Fruit fly (Drosophila melanogaster): ENCODE data around the gene CG10333.

The CG10333 gene

DNA sequence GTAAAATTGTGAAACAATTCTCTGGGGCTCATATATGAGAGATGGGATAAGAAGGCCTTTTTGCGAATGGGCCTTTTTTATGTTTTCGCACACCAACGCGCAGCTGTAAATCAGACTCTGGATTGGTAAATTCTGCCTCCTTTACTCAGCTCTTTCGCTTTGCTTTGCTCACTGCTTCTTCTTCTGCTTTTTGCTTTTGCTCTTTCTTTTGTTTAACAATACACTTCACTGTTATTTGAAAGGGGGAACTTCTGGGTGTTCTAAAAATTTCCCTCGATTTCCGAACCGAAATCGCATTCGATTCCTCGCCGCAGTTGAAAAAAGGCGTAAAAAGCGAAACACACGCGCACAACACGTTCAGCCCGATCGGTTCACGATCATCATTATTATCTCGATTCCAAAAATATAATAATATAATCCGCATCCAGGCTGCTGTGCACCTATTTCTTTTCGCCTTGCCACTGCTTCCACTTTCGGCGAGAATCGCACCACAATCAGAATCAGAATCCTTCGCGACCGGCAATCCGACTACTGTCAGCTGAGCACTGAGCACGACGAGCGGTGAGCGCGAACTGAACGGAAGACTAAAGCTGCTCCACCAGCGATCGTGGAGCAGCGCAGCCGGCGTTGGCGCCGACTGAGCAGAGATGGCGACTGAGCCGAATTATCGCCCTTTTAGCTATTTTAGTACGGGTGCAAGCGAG, 34.8 kb upstream of the CG10333 start:
- TF ChIP-seq CG8478 (optimal IDR thresholded peaks at IDR 0.05): no peak
- TF ChIP-seq EcR (GFP tag; optimal IDR thresholded peaks at IDR 0.05): no peak
- no peak for TF ChIP-seq Dll (optimal IDR thresholded peaks at IDR 0.05)
- no peak for TF ChIP-seq psq (optimal IDR thresholded peaks at IDR 0.05)
- TF ChIP-seq pan (optimal IDR thresholded peaks at IDR 0.05): no peak
- no peak for TF ChIP-seq usp (GFP tag; optimal IDR thresholded peaks at IDR 0.05)

DNA sequence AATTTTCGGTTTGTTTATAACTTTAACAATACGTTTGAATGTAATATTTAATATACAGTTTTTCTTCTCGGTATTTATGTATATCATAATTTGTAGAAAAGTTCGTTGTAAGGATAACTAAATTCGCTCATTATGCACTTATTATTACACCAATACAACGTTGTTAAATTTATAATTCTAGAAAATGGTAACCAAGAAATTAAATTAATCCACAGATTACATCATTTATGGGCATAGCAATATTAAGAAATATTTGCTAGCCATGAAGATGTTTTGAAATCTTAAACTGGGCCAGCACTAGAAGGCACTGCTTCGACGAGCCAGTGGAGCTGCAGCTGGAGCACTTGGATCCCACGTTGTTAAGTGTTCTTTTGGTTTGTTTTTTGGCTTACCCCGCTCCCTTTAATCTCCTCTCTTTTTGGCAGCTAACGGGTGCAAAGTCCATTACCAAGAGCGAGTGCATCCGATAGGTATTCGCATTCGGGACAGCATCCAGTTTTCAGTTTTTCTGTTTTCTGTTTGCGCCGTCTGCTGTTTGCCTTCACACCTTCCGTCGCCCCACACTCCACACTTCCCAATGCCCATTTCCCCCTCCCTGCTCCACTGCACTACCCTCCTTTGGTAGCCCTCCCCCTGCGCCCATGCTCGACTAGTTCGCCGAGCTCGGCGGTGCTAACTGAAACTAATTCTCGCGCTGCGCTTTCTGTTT, 34.0 kb upstream of the CG10333 start:
- TF ChIP-seq pan (optimal IDR thresholded peaks at IDR 0.05): peak; percentile 17
- TF ChIP-seq EcR (GFP tag; optimal IDR thresholded peaks at IDR 0.05): peak in 1 of 2 experiments; percentile 39
- TF ChIP-seq usp (GFP tag; optimal IDR thresholded peaks at IDR 0.05): no peak

DNA sequence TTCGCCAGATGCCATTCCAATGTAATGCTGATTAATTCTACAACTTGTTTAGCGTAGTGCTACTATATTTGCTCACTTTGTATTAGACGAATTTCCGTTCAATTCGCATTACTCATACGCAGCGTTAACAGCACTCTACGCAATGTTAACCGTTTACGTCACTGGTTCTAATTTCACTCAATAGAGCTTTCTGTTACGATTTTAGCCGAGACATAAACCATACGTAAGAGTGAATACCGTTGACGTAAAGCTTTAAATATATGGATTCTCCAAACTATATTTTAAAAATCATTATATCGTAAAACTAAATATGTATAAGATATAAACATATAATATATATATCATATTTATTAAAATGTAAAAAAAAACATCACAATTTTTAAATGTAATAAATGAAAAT, 30.4 kb upstream of the CG10333 start:
- TF ChIP-seq pan (optimal IDR thresholded peaks at IDR 0.05): no peak
- no peak for TF ChIP-seq EcR (GFP tag; optimal IDR thresholded peaks at IDR 0.05)
- TF ChIP-seq Dll (optimal IDR thresholded peaks at IDR 0.05): no peak
- no peak for TF ChIP-seq CG8478 (optimal IDR thresholded peaks at IDR 0.05)
- no peak for TF ChIP-seq usp (GFP tag; optimal IDR thresholded peaks at IDR 0.05)
- no peak for TF ChIP-seq psq (optimal IDR thresholded peaks at IDR 0.05)

DNA sequence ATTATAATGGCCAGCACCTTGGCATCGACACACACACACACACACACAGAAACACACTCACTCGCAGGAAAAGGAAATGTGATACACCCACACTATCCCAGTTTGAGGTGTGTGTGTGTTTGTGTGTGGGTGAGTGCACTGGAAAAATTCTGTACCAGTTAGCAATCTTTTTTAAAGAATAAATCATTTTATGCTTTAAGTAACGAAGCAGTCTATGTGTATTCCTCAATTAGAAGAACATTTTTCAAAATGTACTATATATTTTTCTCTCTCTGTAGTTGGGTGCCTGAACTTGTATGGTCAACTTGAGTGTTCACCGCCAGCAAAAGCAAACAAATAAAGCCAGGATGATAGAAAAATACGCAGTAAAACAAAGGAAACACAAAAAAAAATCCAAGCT, 22.0 kb upstream of the CG10333 start:
- TF ChIP-seq CG8478 (optimal IDR thresholded peaks at IDR 0.05) (no peak), Dll (optimal IDR thresholded peaks at IDR 0.05) (no peak), psq (optimal IDR thresholded peaks at IDR 0.05) (no peak)

DNA sequence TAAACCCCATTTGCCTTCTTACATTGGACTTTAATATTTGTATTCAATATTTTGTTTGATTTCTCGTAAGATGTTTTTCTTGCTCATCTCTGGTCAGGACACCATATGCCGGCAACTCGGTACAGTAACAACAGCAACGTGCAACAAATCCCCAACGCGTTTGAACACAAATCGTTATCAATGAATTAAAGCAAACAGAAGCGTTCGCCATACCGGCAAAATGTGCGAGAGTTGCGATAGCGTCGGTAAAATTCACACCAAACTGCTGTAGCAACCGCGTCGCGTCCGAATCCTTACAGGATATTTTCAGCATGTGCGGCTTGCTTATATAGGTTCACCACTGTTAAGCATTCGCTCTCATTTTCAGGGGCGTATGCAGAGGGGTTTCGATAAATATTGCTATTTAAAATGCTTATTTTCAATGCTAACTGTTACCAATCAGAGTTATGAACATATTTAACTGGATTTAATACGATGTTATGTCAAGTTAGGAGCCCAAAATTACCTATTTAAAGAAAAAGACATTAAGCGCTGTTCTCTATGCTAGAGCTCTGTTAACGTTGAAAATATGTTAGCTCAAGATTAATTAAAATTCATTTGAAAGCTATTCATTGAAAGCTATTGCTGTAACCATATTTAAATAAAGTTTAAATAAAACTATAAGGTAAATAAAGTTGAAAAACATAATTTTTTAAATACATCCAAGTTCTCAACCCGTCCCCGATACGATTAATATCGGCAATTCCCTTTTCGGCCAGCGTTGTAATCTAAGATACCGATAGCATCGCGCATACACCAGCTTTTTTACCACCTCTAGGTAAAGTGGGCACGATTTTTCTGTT, 16.3 kb upstream of the CG10333 start, which contains the start of the genes Pde11 and CG15160:
Gene Pde11, minus strand, starts transcription at position 243 of the 842 bp plus-strand sequence.
Gene CG15160, plus strand, starts transcription at position 792 of the 842 bp plus-strand sequence.
- no peak for TF ChIP-seq Dll (optimal IDR thresholded peaks at IDR 0.05)
- no peak for TF ChIP-seq EcR (GFP tag; optimal IDR thresholded peaks at IDR 0.05)
- TF ChIP-seq CG8478 (optimal IDR thresholded peaks at IDR 0.05): no peak
- no peak for TF ChIP-seq usp (GFP tag; optimal IDR thresholded peaks at IDR 0.05)

DNA sequence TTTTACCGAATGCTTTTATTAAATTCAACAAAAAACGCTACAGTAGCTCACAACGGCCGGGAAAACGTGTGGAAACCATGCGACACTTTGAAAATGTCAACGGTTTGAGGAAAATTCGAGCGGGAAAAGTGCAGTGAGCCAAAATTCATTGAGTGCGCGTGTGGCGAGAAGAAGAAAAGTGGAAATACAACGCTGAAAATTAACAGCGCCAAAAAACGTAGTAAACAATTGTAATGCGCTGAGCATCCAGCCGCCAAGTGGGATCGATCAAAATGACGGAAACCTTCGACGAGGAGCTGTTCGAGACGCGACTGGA, 15.7 kb upstream of the CG10333 start:
- TF ChIP-seq pan (optimal IDR thresholded peaks at IDR 0.05): no peak
- no peak for TF ChIP-seq Dll (optimal IDR thresholded peaks at IDR 0.05)
- no peak for TF ChIP-seq CG8478 (optimal IDR thresholded peaks at IDR 0.05)
- TF ChIP-seq usp (GFP tag; optimal IDR thresholded peaks at IDR 0.05): no peak
- no peak for TF ChIP-seq psq (optimal IDR thresholded peaks at IDR 0.05)
- no peak for TF ChIP-seq EcR (GFP tag; optimal IDR thresholded peaks at IDR 0.05)

DNA sequence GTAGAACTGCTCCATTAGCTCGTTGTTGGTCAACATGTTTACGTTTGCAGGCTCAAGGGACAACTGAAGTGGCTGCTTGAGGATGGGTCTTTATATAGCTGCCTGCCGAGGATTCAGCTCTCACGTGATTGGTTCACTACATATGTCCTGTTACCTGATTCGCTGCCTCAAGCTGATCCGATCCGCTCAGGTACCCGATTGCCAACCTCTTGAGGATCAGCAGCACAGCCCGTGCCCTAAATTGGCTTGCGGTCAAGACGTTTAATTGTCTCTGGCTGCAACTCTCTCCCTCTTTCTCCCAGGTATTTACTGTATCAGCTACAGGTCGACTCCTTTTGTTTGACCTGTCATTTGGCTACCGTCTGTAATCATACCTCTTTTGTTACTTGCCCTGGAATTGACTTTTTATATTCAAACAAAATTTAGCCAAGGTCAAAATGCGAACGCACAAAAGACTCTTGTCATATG, 9.7 kb upstream of the CG10333 start, which contains the start of gene amos:
Gene amos, minus strand, starts transcription at position 51 of the 468 bp plus-strand sequence.
- TF ChIP-seq usp (GFP tag; optimal IDR thresholded peaks at IDR 0.05): no peak

DNA sequence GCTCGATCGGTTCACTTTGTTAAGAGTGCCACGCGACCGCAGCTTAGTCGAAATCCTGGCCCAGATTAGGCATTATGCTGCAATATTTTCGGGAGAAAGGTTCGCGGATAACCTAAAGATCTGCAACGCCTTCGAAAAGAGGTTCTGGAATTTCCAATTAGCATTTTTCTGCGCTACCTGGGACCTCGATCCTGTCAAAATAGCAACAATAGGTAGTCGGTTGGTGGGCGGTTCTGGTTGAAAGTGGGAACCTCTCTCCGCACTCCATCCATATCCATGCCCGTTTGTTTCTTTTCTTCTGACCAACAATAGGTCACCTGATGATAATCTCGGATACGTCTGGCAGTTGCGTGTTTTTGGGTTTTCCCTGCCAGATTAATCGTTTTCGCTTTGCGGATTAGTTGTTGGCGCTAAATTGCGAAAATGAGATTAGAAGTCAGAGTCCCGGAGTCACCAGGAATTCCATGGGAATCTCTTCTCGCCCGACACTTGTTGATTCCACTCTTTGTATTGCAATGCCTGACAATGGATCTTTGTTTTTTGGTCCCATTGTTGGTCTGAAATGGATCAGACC, 8.4 kb upstream of the CG10333 start:
- no peak for TF ChIP-seq pan (optimal IDR thresholded peaks at IDR 0.05)
- TF ChIP-seq Dll (optimal IDR thresholded peaks at IDR 0.05): no peak
- no peak for TF ChIP-seq psq (optimal IDR thresholded peaks at IDR 0.05)
- TF ChIP-seq CG8478 (optimal IDR thresholded peaks at IDR 0.05): no peak
- TF ChIP-seq EcR (GFP tag; optimal IDR thresholded peaks at IDR 0.05): no peak
- no peak for TF ChIP-seq usp (GFP tag; optimal IDR thresholded peaks at IDR 0.05)

DNA sequence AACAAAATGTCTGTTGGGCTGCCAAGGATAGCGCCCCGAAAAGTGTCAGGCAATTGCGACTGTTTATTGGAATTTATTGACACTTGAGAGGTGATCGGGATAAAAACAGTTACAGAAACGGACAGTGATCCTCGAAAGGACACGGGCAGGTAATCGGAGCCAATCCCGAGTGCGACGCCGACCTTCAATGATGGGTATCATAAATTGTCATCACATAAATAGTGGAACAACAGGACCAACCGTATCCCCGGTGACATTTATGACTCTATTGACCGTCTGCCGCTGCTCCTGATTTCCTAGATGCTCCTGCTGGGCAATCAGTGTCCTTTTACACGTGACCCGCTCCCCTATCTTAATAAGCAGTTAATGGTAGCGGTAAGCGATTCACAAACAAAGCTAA, 7.5 kb upstream of the CG10333 start:
- TF ChIP-seq usp (GFP tag; optimal IDR thresholded peaks at IDR 0.05) (no peak), CG8478 (optimal IDR thresholded peaks at IDR 0.05) (no peak), EcR (GFP tag; optimal IDR thresholded peaks at IDR 0.05) (no peak), pan (optimal IDR thresholded peaks at IDR 0.05) (no peak), Dll (optimal IDR thresholded peaks at IDR 0.05) (no peak), psq (optimal IDR thresholded peaks at IDR 0.05) (no peak)

DNA sequence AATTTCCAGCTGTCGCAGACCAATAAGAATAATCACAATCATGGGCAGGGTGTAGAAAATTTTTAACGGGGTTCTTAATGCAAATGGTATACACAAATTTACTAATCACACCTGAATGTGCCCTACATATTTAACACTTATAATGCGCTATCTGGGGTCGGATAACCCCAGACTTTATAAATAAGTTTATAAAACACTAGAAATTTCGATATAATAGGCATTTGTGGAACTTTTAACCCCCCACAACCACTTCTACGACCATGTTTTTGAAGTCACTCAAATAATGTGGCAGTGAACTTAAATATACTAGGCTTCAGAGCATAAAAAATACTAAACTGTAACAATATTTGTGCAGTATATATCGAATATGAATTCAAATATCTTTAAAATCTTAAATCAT, 1.6 kb upstream of the CG10333 start, which contains the start of gene CG10413:
Gene CG10413, minus strand, starts transcription at position 264 of the 400 bp plus-strand sequence.
- no peak for TF ChIP-seq EcR (GFP tag; optimal IDR thresholded peaks at IDR 0.05)
- no peak for TF ChIP-seq CG8478 (optimal IDR thresholded peaks at IDR 0.05)
- no peak for TF ChIP-seq usp (GFP tag; optimal IDR thresholded peaks at IDR 0.05)
- no peak for TF ChIP-seq psq (optimal IDR thresholded peaks at IDR 0.05)
- no peak for TF ChIP-seq pan (optimal IDR thresholded peaks at IDR 0.05)
- TF ChIP-seq Dll (optimal IDR thresholded peaks at IDR 0.05): no peak

DNA sequence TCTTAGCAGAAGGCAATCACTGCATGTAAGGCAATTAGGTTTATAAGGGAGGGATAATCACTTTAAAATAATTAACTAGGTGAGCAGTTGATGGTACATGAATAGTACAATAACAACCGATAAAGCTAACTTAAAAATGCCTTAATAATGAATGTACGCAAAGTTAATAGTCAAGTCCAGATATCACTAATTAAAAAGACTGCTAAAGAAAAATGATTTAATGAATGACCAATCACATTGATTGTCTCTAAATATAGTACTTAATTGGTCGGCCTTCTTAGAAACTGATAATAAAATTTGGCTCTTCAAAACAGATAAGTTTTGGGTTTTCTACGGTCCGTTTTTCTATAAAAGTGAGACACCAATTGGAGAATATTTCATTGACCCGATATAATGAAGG, 1.1 kb upstream of the CG10333 start, which contains the start of gene CG31789:
Gene CG31789, plus strand, starts transcription at position 380 of the 400 bp plus-strand sequence.
- TF ChIP-seq usp (GFP tag; optimal IDR thresholded peaks at IDR 0.05) (no peak), psq (optimal IDR thresholded peaks at IDR 0.05) (no peak), EcR (GFP tag; optimal IDR thresholded peaks at IDR 0.05) (no peak), CG8478 (optimal IDR thresholded peaks at IDR 0.05) (no peak), pan (optimal IDR thresholded peaks at IDR 0.05) (no peak), Dll (optimal IDR thresholded peaks at IDR 0.05) (no peak)
